Fruit fly (Drosophila melanogaster): ENCODE data around the gene CG13050.

The CG13050 gene

DNA sequence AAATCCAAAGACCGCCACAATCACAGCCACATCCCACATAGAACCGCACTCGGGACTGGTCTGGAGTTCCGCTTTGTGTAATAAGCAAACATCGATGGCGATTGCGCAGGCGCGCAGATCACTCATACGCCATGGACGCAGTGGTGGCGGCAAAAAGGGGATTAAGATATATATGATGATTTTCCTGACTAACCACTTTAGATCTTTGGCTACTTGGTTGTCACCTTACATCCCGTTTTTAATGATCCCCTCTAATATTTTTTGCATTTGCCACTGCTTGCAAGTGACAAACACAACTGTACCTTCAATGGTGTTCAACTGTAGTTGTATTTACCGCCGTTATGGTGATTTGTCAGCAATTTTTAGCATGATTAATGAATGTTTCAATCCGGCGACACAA is 30.9 kb upstream of the CG13050 start (continued):
- no peak for TF ChIP-seq CG17802 (tag; optimal IDR thresholded peaks at IDR 0.05)
- 0 out of 2 replicates have a peak, but pooled peaks have one; percentile 20 for TF ChIP-seq CG31224 (GFP tag; IDR thresholded peaks at IDR 0.05)
- no peak for TF ChIP-seq Ets65A (GFP tag)
- no peak for TF ChIP-seq crol (GFP tag; IDR thresholded peaks at IDR 0.05)
- TF ChIP-seq PHDP (tag; optimal IDR thresholded peaks at IDR 0.05), result no peak
- TF ChIP-seq Opbp (GFP tag; IDR thresholded peaks at IDR 0.05; ENCODE audit: partially characterized antibody), result no peak
- no peak for TF ChIP-seq Camta (GFP tag; optimal IDR thresholded peaks at IDR 0.05)
- TF ChIP-seq CG32532 (GFP tag; IDR thresholded peaks at IDR 0.05), result 0 out of 2 replicates have a peak, but pooled peaks have one; percentile 6
- TF ChIP-seq CG2120 (GFP tag; optimal IDR thresholded peaks at IDR 0.05), result peak; percentile 67
- TF ChIP-seq Ets97D (GFP tag; optimal IDR thresholded peaks at IDR 0.05), result no peak
- TF ChIP-seq CG43689 (GFP tag; IDR thresholded peaks at IDR 0.05), result no peak
- TF ChIP-seq Dll (GFP tag; IDR thresholded peaks at IDR 0.05; ENCODE audit: partially characterized antibody), result no peak
- no peak for TF ChIP-seq vnd (GFP tag; IDR thresholded peaks at IDR 0.05; ENCODE audit: partially characterized antibody)
- no peak for TF ChIP-seq CG15011 (GFP tag; optimal IDR thresholded peaks at IDR 0.05)
- TF ChIP-seq nom (GFP tag; optimal IDR thresholded peaks at IDR 0.05), result no peak
- TF ChIP-seq peb (GFP tag; IDR thresholded peaks at IDR 0.05), result no peak
- no peak for TF ChIP-seq CG15073 (GFP tag; optimal IDR thresholded peaks at IDR 0.05)
- TF ChIP-seq amos (GFP tag; IDR thresholded peaks at IDR 0.05; ENCODE audit: partially characterized antibody), result no peak
- TF ChIP-seq pan (optimal IDR thresholded peaks at IDR 0.05), result no peak
- TF ChIP-seq pan (GFP tag; optimal IDR thresholded peaks at IDR 0.05 in 1 of 2, IDR thresholded peaks at IDR 0.05 in 1 of 2), result no peak
- TF ChIP-seq pum (GFP tag; optimal IDR thresholded peaks at IDR 0.05), result no peak
- peak; percentile 4 for TF ChIP-seq pho (GFP tag; optimal IDR thresholded peaks at IDR 0.05)
- no peak for TF ChIP-seq CG14050 (GFP tag; IDR thresholded peaks at IDR 0.05)
- TF ChIP-seq prd (optimal IDR thresholded peaks at IDR 0.05), result no peak
- TF ChIP-seq prd (GFP tag; IDR thresholded peaks at IDR 0.05), result no peak
- TF ChIP-seq CG14441 (GFP tag; IDR thresholded peaks at IDR 0.05), result no peak
- peak; percentile 64 for TF ChIP-seq Dbx (GFP tag; IDR thresholded peaks at IDR 0.05)
- TF ChIP-seq fru (optimal IDR thresholded peaks at IDR 0.05), result no peak
- peak; percentile 71 for TF ChIP-seq Rfx (GFP tag; IDR thresholded peaks at IDR 0.05)
- TF ChIP-seq Drgx (GFP tag; IDR thresholded peaks at IDR 0.05), result peak; percentile 86
- TF ChIP-seq pros (GFP tag; optimal IDR thresholded peaks at IDR 0.05), result no peak
- TF ChIP-seq Ada2b (GFP tag; IDR thresholded peaks at IDR 0.05), result no peak
- TF ChIP-seq Bgb (GFP tag; IDR thresholded peaks at IDR 0.05; ENCODE audit: partially characterized antibody), result no peak
- no peak for TF ChIP-seq zen2 (GFP tag; IDR thresholded peaks at IDR 0.05; ENCODE audit: partially characterized antibody)
- peak; percentile 38 for TF ChIP-seq CG30403 (GFP tag; optimal IDR thresholded peaks at IDR 0.05)
- 0 out of 3 replicates have a peak, but pooled peaks have one; percentile 33 for TF ChIP-seq Aef1 (GFP tag; IDR thresholded peaks at IDR 0.05)
- no peak for TF ChIP-seq sqz (GFP tag; optimal IDR thresholded peaks at IDR 0.05)
- peak; percentile 49 for TF ChIP-seq CG11247 (GFP tag; IDR thresholded peaks at IDR 0.05)
- TF ChIP-seq Ptx1 (GFP tag; IDR thresholded peaks at IDR 0.05), result 0 out of 2 replicates have a peak, but pooled peaks have one; percentile 13
- no peak for TF ChIP-seq CG8281 (tag; optimal IDR thresholded peaks at IDR 0.05)
- peak; percentile 21 for TF ChIP-seq jumu (GFP tag; optimal IDR thresholded peaks at IDR 0.05)
- TF ChIP-seq ind (GFP tag; optimal IDR thresholded peaks at IDR 0.05), result no peak
- no peak; the same call in 1 of the 2 replicates for TF ChIP-seq vvl (GFP tag; IDR thresholded peaks at IDR 0.05)
- TF ChIP-seq tio (GFP tag; optimal IDR thresholded peaks at IDR 0.05), result no peak
- TF ChIP-seq nerfin-1 (tag; optimal IDR thresholded peaks at IDR 0.05), result no peak
- no peak for TF ChIP-seq Hey (tag; optimal IDR thresholded peaks at IDR 0.05)
- TF ChIP-seq Nf-YC (tag; optimal IDR thresholded peaks at IDR 0.05), result no peak
- no peak for TF ChIP-seq HmgZ (tag; optimal IDR thresholded peaks at IDR 0.05)
- no peak for TF ChIP-seq CG15479 (GFP tag; optimal IDR thresholded peaks at IDR 0.05)
- TF ChIP-seq CG9876 (GFP tag; optimal IDR thresholded peaks at IDR 0.05), result no peak
- no peak for TF ChIP-seq Pdp1 (GFP tag; optimal IDR thresholded peaks at IDR 0.05)
- TF ChIP-seq ap (GFP tag; IDR thresholded peaks at IDR 0.05), result no peak
- TF ChIP-seq CG12155 (GFP tag; optimal IDR thresholded peaks at IDR 0.05), result no peak

Data from whole organism, embryonic.